Fruit fly (Drosophila melanogaster) whole organism, prepupa: Measurements from ENCODE around the gene Septin1.
A peak's percentile ranks its signal among the peaks of the same experiment; 100 is the strongest.

Experiments used
- Blimp-1 ChIP-seq: fragments of 200-800 bp; sonication (Bioruptor generic); optimal IDR thresholded peaks from 3 replicates; lab custom pipeline; 2017; ENCODE audit warnings: missing biosample characterization, missing genetic modification characterization, mild to moderate bottlenecking, moderate library complexity, missing genetic modification reagents
- CG10669 ChIP-seq: fragments of 200-800 bp; sonication (Bioruptor generic); optimal IDR thresholded peaks from 3 replicates; lab custom pipeline; 2018; ENCODE audit warnings: missing biosample characterization, mild to moderate bottlenecking, missing genetic modification characterization, moderate library complexity
- CG11294 ChIP-seq: fragments of 200-800 bp; sonication (Bioruptor generic); IDR thresholded peaks from 2 replicates; pipeline ENCODE4 v1.3.6; 2022; ENCODE audit warnings: missing biosample characterization, missing genetic modification characterization
- CG11762 ChIP-seq: fragments of 200-800 bp; sonication (Bioruptor generic); optimal IDR thresholded peaks from 3 replicates; lab custom pipeline; 2016; ENCODE audit warnings: missing biosample characterization, missing genetic modification characterization; ENCODE audit not compliant: insufficient read depth
- CG11902 ChIP-seq: fragments of 200-800 bp; sonication (Bioruptor generic); optimal IDR thresholded peaks from 3 replicates; lab custom pipeline; 2016; ENCODE audit warnings: missing biosample characterization, missing genetic modification characterization
- CG15336 ChIP-seq: fragments of 200-800 bp; sonication (Bioruptor generic); IDR thresholded peaks from 2 replicates; pipeline ENCODE4 v1.3.6; 2022; ENCODE audit warnings: missing biosample characterization, missing genetic modification characterization
- CG1621 ChIP-seq: fragments of 200-800 bp; sonication (Bioruptor generic); optimal IDR thresholded peaks from 3 replicates; lab custom pipeline; 2018; ENCODE audit warnings: missing biosample characterization, mild to moderate bottlenecking, missing genetic modification characterization
- CG16779 ChIP-seq: fragments of 200-800 bp; sonication (Bioruptor generic); optimal IDR thresholded peaks from 3 replicates; lab custom pipeline; 2017; ENCODE audit warnings: missing biosample characterization, mild to moderate bottlenecking, missing genetic modification characterization
- CG31627 ChIP-seq: fragments of 200-800 bp; sonication (Bioruptor generic); optimal IDR thresholded peaks from 3 replicates; lab custom pipeline; 2016; ENCODE audit warnings: missing biosample characterization, missing genetic modification characterization
- CG32006 ChIP-seq: fragments of 200-800 bp; sonication (Bioruptor generic); optimal IDR thresholded peaks from 3 replicates; lab custom pipeline; 2017; ENCODE audit warnings: missing biosample characterization, mild to moderate bottlenecking, missing genetic modification characterization
- CG34406 ChIP-seq: fragments of 200-800 bp; sonication (Bioruptor generic); optimal IDR thresholded peaks from 3 replicates; lab custom pipeline; 2016; ENCODE audit warnings: missing biosample characterization, missing genetic modification characterization
- CG3919 ChIP-seq: fragments of 200-800 bp; sonication (Bioruptor generic); optimal IDR thresholded peaks from 3 replicates; lab custom pipeline; 2016; ENCODE audit warnings: missing biosample characterization, missing genetic modification characterization
- CG4318 ChIP-seq: fragments of 200-800 bp; sonication (Bioruptor generic); optimal IDR thresholded peaks from 3 replicates; lab custom pipeline; 2017; ENCODE audit warnings: missing biosample characterization, mild to moderate bottlenecking, missing genetic modification characterization
- CG6163 ChIP-seq: fragments of 200-800 bp; sonication (Bioruptor generic); IDR thresholded peaks from 3 replicates; pipeline ENCODE4 v1.3.6; 2022; ENCODE audit warnings: missing biosample characterization, missing genetic modification characterization
- CG6276 ChIP-seq: fragments of 200-800 bp; sonication (Bioruptor generic); optimal IDR thresholded peaks from 2 replicates; lab custom pipeline; 2017; ENCODE audit warnings: missing biosample characterization, mild to moderate bottlenecking, missing genetic modification characterization
- CG6792 ChIP-seq: fragments of 200-800 bp; sonication (Bioruptor generic); optimal IDR thresholded peaks from 3 replicates; lab custom pipeline; 2016; ENCODE audit warnings: missing biosample characterization, missing genetic modification characterization
- CG6808 ChIP-seq: fragments of 200-800 bp; sonication (Bioruptor generic); optimal IDR thresholded peaks from 3 replicates; lab custom pipeline; 2017; ENCODE audit warnings: missing biosample characterization, missing genetic modification characterization, mild to moderate bottlenecking, moderate library complexity, missing genetic modification reagents
- CG6854 ChIP-seq: fragments of 200-800 bp; sonication (Bioruptor generic); optimal IDR thresholded peaks from 2 replicates; lab custom pipeline; 2017; ENCODE audit warnings: missing biosample characterization, mild to moderate bottlenecking, missing genetic modification characterization
- CG7368 ChIP-seq: fragments of 200-800 bp; sonication (Bioruptor generic); optimal IDR thresholded peaks from 3 replicates; lab custom pipeline; 2016; ENCODE audit warnings: missing biosample characterization, missing genetic modification characterization
- CG8119 ChIP-seq: fragments of 200-800 bp; sonication (Bioruptor generic); IDR thresholded peaks from 3 replicates; pipeline ENCODE4 v1.3.6; 2022; ENCODE audit warnings: missing biosample characterization, missing genetic modification characterization
- CG8319 ChIP-seq: fragments of 200-800 bp; sonication (Bioruptor generic); optimal IDR thresholded peaks from 3 replicates; lab custom pipeline; 2016; ENCODE audit warnings: missing biosample characterization, missing genetic modification characterization
- CG8632 ChIP-seq: fragments of 200-800 bp; sonication (Bioruptor generic); optimal IDR thresholded peaks from 3 replicates; lab custom pipeline; 2016; ENCODE audit warnings: missing biosample characterization, missing genetic modification characterization
- Eip75B ChIP-seq: fragments of 200-800 bp; sonication (Bioruptor generic); optimal IDR thresholded peaks from 3 replicates; lab custom pipeline; 2016; ENCODE audit warnings: missing biosample characterization, missing genetic modification characterization
- Eip78C ChIP-seq: fragments of 200-800 bp; sonication (Bioruptor generic); peaks from one replicate; lab custom pipeline; 2016; ENCODE audit warnings: missing biosample characterization, missing genetic modification characterization
- Eip93F ChIP-seq: fragments of 200-800 bp; sonication (Bioruptor generic); optimal IDR thresholded peaks from 2 replicates; lab custom pipeline; 2016; ENCODE audit warnings: missing biosample characterization, mild to moderate bottlenecking, missing genetic modification characterization
- Ets96B ChIP-seq: fragments of 200-800 bp; optimal IDR thresholded peaks from 2 replicates; lab custom pipeline; 2019; ENCODE audit warnings: missing biosample characterization, mild to moderate bottlenecking, missing genetic modification characterization, moderate library complexity
- Gug ChIP-seq: fragments of 200-800 bp; sonication (Bioruptor generic); IDR thresholded peaks from 2 replicates; pipeline ENCODE4 v1.3.6; 2022; ENCODE audit warnings: missing biosample characterization, missing genetic modification characterization
- Hr38 ChIP-seq: sonication (Bioruptor generic); optimal IDR thresholded peaks from 2 replicates; lab custom pipeline; 2016; ENCODE audit warnings: missing biosample characterization, missing genetic modification characterization
- Hr4 ChIP-seq: fragments of 200-800 bp; sonication (Bioruptor generic); optimal IDR thresholded peaks from 3 replicates; lab custom pipeline; 2016; ENCODE audit warnings: missing biosample characterization, missing genetic modification characterization
- Met ChIP-seq: fragments of 200-800 bp; sonication (Bioruptor generic); optimal IDR thresholded peaks from 3 replicates; lab custom pipeline; 2016; ENCODE audit warnings: missing biosample characterization, missing genetic modification characterization
- OdsH ChIP-seq: fragments of 200-800 bp; sonication (Bioruptor generic); optimal IDR thresholded peaks from 3 replicates; lab custom pipeline; 2016; ENCODE audit warnings: missing biosample characterization, missing genetic modification characterization
- Smox ChIP-seq: fragments of 200-800 bp; sonication (Bioruptor generic); optimal IDR thresholded peaks from 3 replicates; lab custom pipeline; 2016; ENCODE audit warnings: missing biosample characterization, missing genetic modification characterization
- Sox14 ChIP-seq: fragments of 200-800 bp; sonication (Bioruptor generic); optimal IDR thresholded peaks from 3 replicates; lab custom pipeline; 2016; ENCODE audit warnings: missing biosample characterization, missing genetic modification characterization
- Sox15 ChIP-seq: fragments of 200-800 bp; sonication (Bioruptor generic); optimal IDR thresholded peaks from 3 replicates; lab custom pipeline; 2016; ENCODE audit warnings: missing biosample characterization, missing genetic modification characterization
- achi ChIP-seq: fragments of 200-800 bp; sonication (Bioruptor generic); optimal IDR thresholded peaks from 3 replicates; lab custom pipeline; 2016; ENCODE audit warnings: missing biosample characterization, missing genetic modification characterization
- acj6 ChIP-seq: fragments of 200-800 bp; sonication (Bioruptor generic); optimal IDR thresholded peaks from 3 replicates; lab custom pipeline; 2016; ENCODE audit warnings: missing biosample characterization, missing genetic modification characterization
- cyc ChIP-seq: fragments of 200-800 bp; sonication (Bioruptor generic); optimal IDR thresholded peaks from 3 replicates; lab custom pipeline; 2016; ENCODE audit warnings: missing biosample characterization, missing genetic modification characterization
- dac ChIP-seq: fragments of 200-800 bp; sonication (Bioruptor generic); optimal IDR thresholded peaks from 2 replicates; lab custom pipeline; 2017; ENCODE audit warnings: missing biosample characterization, mild to moderate bottlenecking, missing genetic modification characterization
- dsx ChIP-seq: fragments of 200-800 bp; optimal IDR thresholded peaks from 3 replicates; lab custom pipeline; 2019; ENCODE audit warnings: missing biosample characterization, mild to moderate bottlenecking, missing genetic modification characterization, moderate library complexity; ENCODE audit not compliant: poor library complexity, severe bottlenecking
- eg ChIP-seq: fragments of 200-800 bp; sonication (Bioruptor generic); IDR thresholded peaks from 3 replicates; pipeline ENCODE4 v1.3.6; 2022; ENCODE audit warnings: missing biosample characterization, missing genetic modification characterization
- fd59A ChIP-seq: fragments of 200-800 bp; sonication (Bioruptor generic); optimal IDR thresholded peaks from 2 replicates; lab custom pipeline; 2017; ENCODE audit warnings: missing biosample characterization, mild to moderate bottlenecking, missing genetic modification characterization, missing genetic modification reagents
- fkh ChIP-seq: fragments of 200-800 bp; sonication (Bioruptor generic); optimal IDR thresholded peaks from 3 replicates; lab custom pipeline; 2017; ENCODE audit warnings: missing biosample characterization, mild to moderate bottlenecking, missing genetic modification characterization, moderate library complexity
- lz ChIP-seq: fragments of 200-800 bp; sonication (Bioruptor generic); optimal IDR thresholded peaks from 3 replicates; lab custom pipeline; 2016; ENCODE audit warnings: missing biosample characterization, missing genetic modification characterization
- net ChIP-seq: fragments of 200-800 bp; sonication (Bioruptor generic); optimal IDR thresholded peaks from 3 replicates; lab custom pipeline; 2016; ENCODE audit warnings: missing biosample characterization, missing genetic modification characterization
- pdm3 ChIP-seq: fragments of 200-800 bp; sonication (Bioruptor generic); optimal IDR thresholded peaks from 3 replicates; lab custom pipeline; 2016; ENCODE audit warnings: missing biosample characterization, missing genetic modification characterization
- salr ChIP-seq, 2 experiments: fragments of 200-800 bp; sonication (Bioruptor generic); optimal IDR thresholded peaks; 3 replicates each; lab custom pipeline; 2016 to 2018; ENCODE audit warnings: missing biosample characterization in 2 of 2, missing genetic modification characterization in 2 of 2, mild to moderate bottlenecking in 1 of 2
- spab ChIP-seq: fragments of 200-800 bp; sonication (Bioruptor generic); optimal IDR thresholded peaks from 2 replicates; lab custom pipeline; 2017; ENCODE audit warnings: missing biosample characterization, mild to moderate bottlenecking, missing genetic modification characterization, missing genetic modification reagents
- ss ChIP-seq, 2 experiments: fragments of 200-800 bp; sonication (Bioruptor generic); optimal IDR thresholded peaks; 2 replicates in 1 of 2; 3 replicates in 1 of 2; lab custom pipeline; 2017 to 2018; ENCODE audit warnings: mild to moderate bottlenecking in 2 of 2, missing biosample characterization in 2 of 2, missing genetic modification characterization in 2 of 2, moderate library complexity in 1 of 2
- svp ChIP-seq: fragments of 200-800 bp; sonication (Bioruptor generic); peaks from one replicate; lab custom pipeline; 2016; ENCODE audit warnings: missing biosample characterization, missing genetic modification characterization
- topi ChIP-seq: fragments of 200-800 bp; sonication (Bioruptor generic); optimal IDR thresholded peaks from 3 replicates; lab custom pipeline; 2016; ENCODE audit warnings: missing biosample characterization, missing genetic modification characterization
- vri ChIP-seq: fragments of 200-800 bp; sonication (Bioruptor generic); optimal IDR thresholded peaks from 3 replicates; lab custom pipeline; 2016; ENCODE audit warnings: missing biosample characterization, mild to moderate bottlenecking, missing genetic modification characterization

Septin1 gene

dm6 chrX:21366311-21366990, 8.4 kb downstream of the Septin1 start:
- peak; percentile 81 for TF ChIP-seq acj6 (GFP tag; lab: Kevin White, UChicago)
- TF ChIP-seq Hr4: peak; percentile 79
- TF ChIP-seq lz: peak; percentile 62
- TF ChIP-seq CG8319 (GFP tag; lab: Kevin White, UChicago): peak; percentile 43
- TF ChIP-seq CG4318 (GFP tag; lab: Kevin White, UChicago): peak; percentile 91
- peak; percentile 79 for TF ChIP-seq CG11902
- peak; percentile 75 for TF ChIP-seq CG6792
- TF ChIP-seq CG6854: peak; percentile 62
- TF ChIP-seq dsx (GFP tag; lab: Kevin White, UChicago): peak; percentile 69
- TF ChIP-seq Eip75B: peak; percentile 6
- TF ChIP-seq CG16779 (tag; lab: Kevin White, UChicago): peak; percentile 81
- peak; percentile 57 for TF ChIP-seq Blimp-1 (GFP tag; lab: Kevin White, UChicago)
- peak; percentile 73 for TF ChIP-seq Sox15 (GFP tag; lab: Kevin White, UChicago)
- TF ChIP-seq spab (GFP tag; lab: Kevin White, UChicago): peak; percentile 63
- TF ChIP-seq CG6808 (GFP tag; lab: Kevin White, UChicago): peak; percentile 67
- TF ChIP-seq CG31627: peak; percentile 42
- TF ChIP-seq CG15336 (GFP tag; lab: Robert Waterston, UW): peak; percentile 94
- peak; percentile 66 for TF ChIP-seq fd59A (GFP tag; lab: Kevin White, UChicago)
- TF ChIP-seq achi: peak; percentile 74
- peak; percentile 95 for TF ChIP-seq CG8119 (GFP tag; lab: Robert Waterston, UW)
- TF ChIP-seq CG34406 (GFP tag; lab: Kevin White, UChicago): peak; percentile 78
- TF ChIP-seq net: peak; percentile 84
- TF ChIP-seq CG6276: no peak
- TF ChIP-seq CG10669 (GFP tag; lab: Kevin White, UChicago): peak; percentile 71
- TF ChIP-seq dac (GFP tag; lab: Kevin White, UChicago): peak; percentile 85
- TF ChIP-seq CG8632 (GFP tag; lab: Kevin White, UChicago): peak; percentile 61
- peak; percentile 2 to 71 for TF ChIP-seq salr (GFP tag; optimal IDR thresholded peaks at IDR 0.05; lab: Kevin White, UChicago)
- TF ChIP-seq Smox (GFP tag; lab: Kevin White, UChicago): peak; percentile 66
- no peak for TF ChIP-seq Hr38
- TF ChIP-seq OdsH (GFP tag; lab: Kevin White, UChicago): peak; percentile 86
- peak; percentile 72 for TF ChIP-seq CG11762 (GFP tag; lab: Kevin White, UChicago)
- peak; percentile 48 for TF ChIP-seq vri (GFP tag; lab: Kevin White, UChicago)
- TF ChIP-seq CG11294 (GFP tag; lab: Robert Waterston, UW): peak; percentile 69; the same call in 1 of the 2 replicates
- TF ChIP-seq CG6163: peak; percentile 79
- TF ChIP-seq pdm3 (GFP tag; lab: Kevin White, UChicago): peak; percentile 78
- peak; percentile 71 for TF ChIP-seq Eip93F (GFP tag; lab: Kevin White, UChicago)
- TF ChIP-seq Gug: peak; percentile 43
- TF ChIP-seq ss (GFP tag; optimal IDR thresholded peaks at IDR 0.05; lab: Kevin White, UChicago): peak; percentile 63 to 76
- peak; percentile 57 for TF ChIP-seq CG1621 (tag; lab: Kevin White, UChicago)
- peak; percentile 74 for TF ChIP-seq Ets96B (tag; lab: Kevin White, UChicago)
- peak; percentile 96 for TF ChIP-seq CG32006 (GFP tag; lab: Kevin White, UChicago)
- TF ChIP-seq Sox14 (GFP tag; lab: Kevin White, UChicago): peak; percentile 28
- TF ChIP-seq eg: peak; percentile 82
- TF ChIP-seq svp (GFP tag; lab: Kevin White, UChicago): peak; percentile 90
- peak; percentile 66 for TF ChIP-seq topi (GFP tag; lab: Kevin White, UChicago)
- peak; percentile 64 for TF ChIP-seq CG7368 (GFP tag; lab: Kevin White, UChicago)
- TF ChIP-seq Met (GFP tag; lab: Kevin White, UChicago): peak; percentile 56
- TF ChIP-seq Eip78C: peak; percentile 94
- TF ChIP-seq cyc (GFP tag; lab: Kevin White, UChicago): peak; percentile 48
- peak; percentile 79 for TF ChIP-seq CG3919 (GFP tag; lab: Kevin White, UChicago)
- peak; percentile 56 for TF ChIP-seq fkh
